Fruit fly (Drosophila melanogaster) whole organism, wandering third instar larva: Measurements from ENCODE around the gene scf.

Source experiments
- CG32264 ChIP-seq: fragments of 200-800 bp; sonication (Bioruptor generic); optimal IDR thresholded peaks from 2 replicates; lab custom pipeline; 2016; ENCODE audit warnings: missing biosample characterization, missing genetic modification characterization
- CG9705 ChIP-seq: fragments of 200-800 bp; sonication (Bioruptor generic); optimal IDR thresholded peaks from 2 replicates; lab custom pipeline; 2018; ENCODE audit warnings: missing biosample characterization, mild to moderate bottlenecking, missing genetic modification characterization
- CrebA ChIP-seq: fragments of 200-800 bp; sonication (Bioruptor generic); optimal IDR thresholded peaks from 2 replicates; lab custom pipeline; 2016; ENCODE audit warnings: missing biosample characterization, mild to moderate bottlenecking, missing genetic modification characterization, borderline replicate concordance
- Dfd ChIP-seq: fragments of >200 bp; optimal IDR thresholded peaks from 2 replicates; lab custom pipeline; 2017; ENCODE audit warnings: missing biosample characterization, missing genetic modification characterization
- GATAd ChIP-seq: sonication (Bioruptor generic); optimal IDR thresholded peaks from 2 replicates; lab custom pipeline; 2016; ENCODE audit warnings: missing biosample characterization, missing genetic modification characterization
- HLH106 ChIP-seq: fragments of 200-800 bp; optimal IDR thresholded peaks from 3 replicates; lab custom pipeline; 2019; ENCODE audit warnings: missing biosample characterization, mild to moderate bottlenecking, missing genetic modification characterization, moderate library complexity
- Hnf4 ChIP-seq: fragments of 200-800 bp; sonication (Bioruptor generic); optimal IDR thresholded peaks from 2 replicates; lab custom pipeline; 2016; ENCODE audit warnings: missing biosample characterization, mild to moderate bottlenecking, missing genetic modification characterization
- Jra ChIP-seq: sonication (Bioruptor generic); optimal IDR thresholded peaks from 2 replicates; lab custom pipeline; 2016; ENCODE audit warnings: missing biosample characterization, missing genetic modification characterization
- Mio ChIP-seq: sonication (Bioruptor generic); optimal IDR thresholded peaks from 2 replicates; lab custom pipeline; 2016; ENCODE audit warnings: missing biosample characterization, missing genetic modification characterization
- OdsH ChIP-seq: fragments of 200-800 bp; sonication (Bioruptor generic); optimal IDR thresholded peaks from 2 replicates; lab custom pipeline; 2016; ENCODE audit warnings: missing biosample characterization, mild to moderate bottlenecking, missing genetic modification characterization
- Rel ChIP-seq, 2 experiments: fragments of 200-800 bp; sonication (Bioruptor generic) in 1 of 2; optimal IDR thresholded peaks; 2 replicates in 1 of 2; 3 replicates in 1 of 2; lab custom pipeline; 2016 to 2019; ENCODE audit warnings: mild to moderate bottlenecking in 2 of 2, missing biosample characterization in 2 of 2, missing genetic modification characterization in 2 of 2, moderate library complexity in 1 of 2
- Sp1 ChIP-seq: fragments of 200-800 bp; sonication (Bioruptor generic); optimal IDR thresholded peaks from 3 replicates; lab custom pipeline; 2019; ENCODE audit warnings: missing biosample characterization, mild to moderate bottlenecking, missing genetic modification characterization, moderate library complexity
- br ChIP-seq: fragments of 200-800 bp; sonication (Bioruptor generic); optimal IDR thresholded peaks from 2 replicates; lab custom pipeline; 2016; ENCODE audit warnings: missing biosample characterization, missing genetic modification characterization
- brk ChIP-seq: fragments of 200-800 bp; sonication (Bioruptor generic); optimal IDR thresholded peaks from 2 replicates; lab custom pipeline; 2016; ENCODE audit warnings: missing biosample characterization, mild to moderate bottlenecking, missing genetic modification characterization
- dl ChIP-seq, 2 experiments: fragments of 175-275, 200-275 bp in 1 of 2; fragments of 200-275 bp in 1 of 2; sonication (Bioruptor generic); optimal IDR thresholded peaks; lab custom pipeline; 2018; ENCODE audit warnings: mild to moderate bottlenecking in 2 of 2, missing biosample characterization in 2 of 2, missing genetic modification characterization in 2 of 2, moderate library complexity in 2 of 2; ENCODE audit not compliant: partially characterized antibody in 2 of 2, insufficient read depth in 1 of 2
- dmrt93B ChIP-seq: fragments of 200-800 bp; sonication (Bioruptor generic); optimal IDR thresholded peaks from 2 replicates; lab custom pipeline; 2018; ENCODE audit warnings: missing biosample characterization, mild to moderate bottlenecking, missing genetic modification characterization
- ey ChIP-seq: fragments of 200-800 bp; sonication (Bioruptor generic); optimal IDR thresholded peaks from 2 replicates; lab custom pipeline; 2016; ENCODE audit warnings: missing biosample characterization, missing genetic modification characterization
- foxo ChIP-seq, 2 experiments: fragments of 200-800 bp; sonication (Bioruptor generic); optimal IDR thresholded peaks; 2 replicates in 1 of 2; 3 replicates in 1 of 2; lab custom pipeline; 2016 to 2017; ENCODE audit warnings: missing biosample characterization in 2 of 2, missing genetic modification characterization in 2 of 2
- fru ChIP-seq: fragments of 200-800 bp; sonication (Bioruptor generic); optimal IDR thresholded peaks from 3 replicates; lab custom pipeline; 2016; ENCODE audit warnings: missing biosample characterization, mild to moderate bottlenecking, missing genetic modification characterization
- jim ChIP-seq: fragments of 175-275, 200-325 bp; sonication (Bioruptor generic); optimal IDR thresholded peaks from 2 replicates; lab custom pipeline; 2016; ENCODE audit warnings: missing biosample characterization, mild to moderate bottlenecking, missing genetic modification characterization
- pan ChIP-seq: fragments of >200 bp; optimal IDR thresholded peaks from 2 replicates; lab custom pipeline; 2017
- psq ChIP-seq: fragments of 200-800 bp; sonication (Bioruptor generic); optimal IDR thresholded peaks from 3 replicates; lab custom pipeline; 2017; ENCODE audit warnings: missing biosample characterization, mild to moderate bottlenecking, missing genetic modification characterization, moderate library complexity
- rgr ChIP-seq: fragments of 200-800 bp; sonication (Bioruptor generic); optimal IDR thresholded peaks from 3 replicates; lab custom pipeline; 2016; ENCODE audit warnings: missing biosample characterization, mild to moderate bottlenecking, missing genetic modification characterization
- sv ChIP-seq: fragments of 200-800 bp; sonication (Bioruptor generic); optimal IDR thresholded peaks from 3 replicates; lab custom pipeline; 2016; ENCODE audit warnings: missing biosample characterization, missing genetic modification characterization
- tai ChIP-seq: sonication (Bioruptor generic); optimal IDR thresholded peaks from 2 replicates; lab custom pipeline; 2016; ENCODE audit warnings: missing biosample characterization, missing genetic modification characterization
- usp ChIP-seq: fragments of >200 bp; optimal IDR thresholded peaks from 2 replicates; lab custom pipeline; 2017; ENCODE audit warnings: missing biosample characterization, missing genetic modification characterization

Gene scf

DNA sequence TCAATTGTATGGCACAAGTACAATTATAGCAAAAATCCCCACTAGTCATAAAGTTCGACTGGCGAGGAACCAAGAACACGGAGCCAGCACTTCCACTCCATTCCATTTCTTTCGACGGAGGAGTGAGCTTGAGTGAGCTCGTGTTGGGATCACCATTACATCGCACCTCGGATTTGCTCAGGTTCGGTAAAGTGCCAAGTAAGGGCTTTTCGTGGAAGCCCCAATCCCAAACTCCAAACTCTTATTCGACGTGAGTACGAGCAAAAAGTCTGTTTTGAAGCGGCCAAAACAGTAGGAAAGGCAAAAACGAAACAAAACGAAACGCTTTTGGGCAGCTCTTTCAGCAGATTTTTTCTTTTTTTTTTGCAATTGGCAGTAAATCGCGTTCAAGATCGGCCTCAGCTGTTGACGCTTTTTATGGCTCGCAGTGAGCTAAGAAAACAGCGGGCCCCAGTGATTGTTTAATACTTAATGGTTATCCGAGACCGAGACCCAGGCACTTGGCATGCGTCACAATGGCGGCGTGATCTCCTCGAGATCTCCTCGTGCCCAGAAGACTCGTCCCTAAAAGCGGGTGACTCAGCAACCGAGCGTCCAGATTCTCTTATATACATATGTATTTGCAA lies 22.6 kb downstream of the scf start (continued):
- TF ChIP-seq OdsH (GFP tag; lab: Kevin White, UChicago), result peak; percentile 58
- peak; percentile 56 for TF ChIP-seq Hnf4 (GFP tag; lab: Kevin White, UChicago)

DNA sequence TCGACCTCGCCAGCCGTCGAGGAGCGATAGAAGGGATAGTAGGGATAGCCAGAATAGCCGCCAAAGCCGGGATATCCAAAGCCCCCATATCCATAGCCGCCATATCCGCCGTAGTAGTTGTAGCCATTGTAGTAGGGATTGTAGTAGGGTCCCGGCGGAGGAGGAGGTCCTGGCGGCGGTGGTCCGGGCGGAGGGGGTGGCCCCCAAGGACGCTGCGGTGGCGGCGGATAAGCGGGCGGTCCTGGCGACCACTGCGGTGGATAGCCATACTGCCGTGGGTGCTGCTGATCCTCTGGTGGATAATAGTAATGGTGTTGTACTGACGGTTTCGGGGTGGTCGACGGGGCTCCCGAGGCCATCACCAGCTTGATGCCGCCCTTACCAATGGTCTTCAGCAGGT lies 23.7 kb downstream of the scf start:
- TF ChIP-seq Mio (GFP tag; lab: Kevin White, UChicago) (no peak), Dfd (peak; percentile 99), dmrt93B (GFP tag; lab: Kevin White, UChicago) (no peak)

DNA sequence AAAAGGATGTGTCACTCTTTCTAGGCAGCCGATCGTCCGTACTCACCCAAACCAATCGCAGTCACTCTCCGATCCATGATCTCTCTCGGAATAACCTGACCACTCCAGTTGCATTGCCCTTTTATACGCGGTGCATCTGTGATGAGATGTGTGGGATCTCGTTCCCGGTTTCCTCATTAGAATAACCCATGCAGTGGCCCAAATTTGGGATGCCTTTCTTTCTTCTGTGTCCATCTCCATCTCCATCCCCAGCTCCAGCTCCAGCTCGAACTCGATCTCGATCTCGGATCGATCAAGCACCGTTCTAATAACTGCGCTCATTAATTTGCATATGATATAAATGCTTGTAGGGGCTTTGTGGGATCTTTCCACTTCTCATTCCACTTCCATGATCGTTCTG lies 24.2 kb downstream of the scf start, which contains the start of gene CG9184:
Gene CG9184 (minus strand): TSS at position 101 of the 400 bp plus-strand sequence.
- no peak for TF ChIP-seq Sp1 (GFP tag; lab: Kevin White, UChicago)
- TF ChIP-seq pan (lab: Kevin White, UChicago), result no peak
- no peak for TF ChIP-seq usp
- TF ChIP-seq CG32264 (GFP tag; lab: Kevin White, UChicago), result no peak
- TF ChIP-seq OdsH (GFP tag; lab: Kevin White, UChicago), result no peak
- no peak for TF ChIP-seq HLH106 (tag; lab: Kevin White, UChicago)
- no peak for TF ChIP-seq fru (GFP tag; lab: Kevin White, UChicago)
- TF ChIP-seq CrebA (GFP tag; lab: Kevin White, UChicago), result no peak
- TF ChIP-seq GATAd, result no peak
- no peak for TF ChIP-seq tai (GFP tag; lab: Kevin White, UChicago)
- TF ChIP-seq dl (GFP tag; optimal IDR thresholded peaks at IDR 0.05; lab: Kevin White, UChicago; ENCODE audit: insufficient read depth in 1 of 2, partially characterized antibody in 2 of 2), result no peak

DNA sequence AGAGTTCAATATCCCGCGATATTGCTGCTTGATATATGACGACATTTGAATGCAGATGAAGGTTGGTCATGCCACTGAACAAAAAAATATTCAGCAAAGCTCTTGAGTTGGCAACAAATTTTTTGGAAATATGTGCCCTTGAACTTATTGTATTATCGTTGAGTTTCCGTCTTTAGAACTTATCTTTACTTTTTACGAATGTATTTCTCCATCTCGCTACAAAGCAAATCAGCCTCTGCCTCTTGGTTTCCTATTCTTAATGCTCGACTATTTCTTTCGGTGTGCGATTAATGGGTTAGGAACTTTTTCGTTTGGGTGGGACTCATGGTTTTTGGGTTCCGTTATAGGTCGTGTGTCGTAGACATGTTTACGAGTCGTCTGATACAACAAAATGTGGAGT lies 24.7 kb downstream of the scf start:
- TF ChIP-seq br (GFP tag; lab: Kevin White, UChicago), result peak; percentile 35
- no peak for TF ChIP-seq CG9705 (GFP tag; lab: Kevin White, UChicago)
- peak; percentile 50 for TF ChIP-seq rgr
- no peak for TF ChIP-seq usp
- peak; percentile 39 for TF ChIP-seq OdsH (GFP tag; lab: Kevin White, UChicago)
- TF ChIP-seq fru (GFP tag; lab: Kevin White, UChicago), result peak; percentile 36
- peak in 1 of 2 experiments; percentile 40 for TF ChIP-seq foxo (GFP tag; optimal IDR thresholded peaks at IDR 0.05; lab: Kevin White, UChicago)
- TF ChIP-seq HLH106 (tag; lab: Kevin White, UChicago), result peak; percentile 26
- peak; percentile 23 for TF ChIP-seq psq (GFP tag; lab: Kevin White, UChicago)
- peak; percentile 54 for TF ChIP-seq sv (GFP tag; lab: Kevin White, UChicago)
- no peak for TF ChIP-seq Jra (GFP tag; lab: Kevin White, UChicago)
- peak; percentile 15 for TF ChIP-seq Sp1 (GFP tag; lab: Kevin White, UChicago)
- TF ChIP-seq ey, result peak; percentile 52

DNA sequence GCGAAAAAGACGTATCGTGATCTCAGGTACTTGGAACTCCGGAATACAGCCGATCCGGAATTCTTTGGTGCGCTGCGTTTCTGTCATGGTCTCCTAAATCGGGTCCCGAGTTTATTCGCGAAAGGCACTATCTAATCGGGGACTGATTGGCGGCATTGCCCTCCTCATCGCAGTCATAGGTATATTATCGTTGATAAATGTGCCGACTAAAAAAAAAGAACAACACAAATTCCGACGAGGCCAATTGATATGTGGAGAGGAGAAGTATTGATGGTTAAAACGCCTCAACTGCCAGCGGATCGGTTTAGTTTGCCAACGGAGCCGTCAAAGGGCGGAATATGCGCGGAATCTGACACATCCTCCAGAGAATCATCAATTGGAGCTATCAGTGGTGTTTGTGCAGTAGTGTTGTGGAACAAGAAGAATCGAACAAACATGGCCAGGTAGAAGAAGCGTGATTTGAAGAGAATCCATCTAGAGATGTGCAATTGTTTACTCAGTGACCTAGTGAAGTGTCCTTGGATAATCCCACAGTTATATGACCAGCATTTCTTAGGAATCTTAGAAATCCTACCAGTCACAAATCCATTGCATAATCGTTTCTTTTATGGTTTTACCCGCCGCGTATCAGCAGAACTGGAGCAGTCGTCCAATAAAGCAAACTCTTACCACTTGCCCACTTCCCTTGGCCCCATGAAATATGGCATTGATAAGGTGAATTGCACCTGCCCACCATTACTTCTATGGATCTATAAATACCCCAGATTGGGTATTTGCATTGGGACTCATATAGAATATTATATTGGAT lies 26.6 kb downstream of the scf start:
- TF ChIP-seq Sp1 (GFP tag; lab: Kevin White, UChicago) (peak; percentile 29), Jra (GFP tag; lab: Kevin White, UChicago) (no peak), dl (GFP tag; optimal IDR thresholded peaks at IDR 0.05; lab: Kevin White, UChicago; ENCODE audit: insufficient read depth in 1 of 2, partially characterized antibody in 2 of 2) (peak; percentile 18 to 52), CG9705 (GFP tag; lab: Kevin White, UChicago) (no peak), br (GFP tag; lab: Kevin White, UChicago) (peak; percentile 26), dmrt93B (GFP tag; lab: Kevin White, UChicago) (no peak), Rel (GFP tag; optimal IDR thresholded peaks at IDR 0.05; lab: Kevin White, UChicago) (peak; percentile 17), Rel (tag; optimal IDR thresholded peaks at IDR 0.05; lab: Kevin White, UChicago) (no peak)

DNA sequence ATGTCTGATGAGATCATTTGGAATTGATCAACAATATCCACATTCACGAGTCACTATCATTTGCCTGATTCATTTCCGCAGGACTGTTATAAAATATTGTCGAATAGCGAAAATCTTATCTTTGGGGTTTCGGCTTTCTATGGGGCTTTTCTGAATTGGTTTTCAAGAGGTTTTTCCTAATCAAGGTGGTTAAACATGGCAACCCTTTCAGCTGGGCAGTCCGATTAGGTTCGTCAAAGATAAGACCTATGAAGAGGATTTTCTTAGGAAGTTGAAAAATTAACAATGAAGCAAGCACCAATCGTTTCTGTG lies 27.1 kb downstream of the scf start:
- TF ChIP-seq Hnf4 (GFP tag; lab: Kevin White, UChicago) (no peak), jim (GFP tag; lab: Kevin White, UChicago) (no peak), brk (GFP tag; lab: Kevin White, UChicago) (no peak), pan (lab: Kevin White, UChicago) (no peak), Rel (GFP tag; optimal IDR thresholded peaks at IDR 0.05; lab: Kevin White, UChicago) (no peak), Rel (tag; optimal IDR thresholded peaks at IDR 0.05; lab: Kevin White, UChicago) (peak; percentile 73), rgr (no peak)
